Worm (Caenorhabditis elegans): ENCODE results near the gene cwp-2.

cwp-2 gene

DNA sequence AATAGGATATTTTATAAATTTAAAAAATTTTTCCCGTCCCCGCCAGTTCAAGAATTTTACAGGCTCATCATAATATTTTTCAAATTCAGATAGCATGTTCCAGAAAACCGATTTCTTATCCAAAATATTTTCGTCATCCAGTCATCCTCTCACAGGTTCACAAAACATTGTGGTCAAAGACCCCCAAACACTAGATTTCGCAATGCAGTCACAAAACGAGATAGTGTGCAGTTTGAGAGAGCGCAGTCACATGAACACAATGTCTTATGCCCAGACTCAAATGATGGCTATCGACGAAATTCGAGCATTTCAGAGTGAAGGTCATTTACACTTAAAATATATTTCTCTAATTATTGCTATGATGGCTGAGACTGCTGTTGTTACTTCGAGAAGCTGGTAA lies 2.1 kb upstream of the cwp-2 start, which contains the start of gene abhd-5.2:
TSS of gene abhd-5.2 (plus strand) at position 95 of the 400 bp plus-strand sequence.
- TF ChIP-seq daf-16 (GFP tag; optimal IDR thresholded peaks at IDR 0.05) = peak in 1 of 2 experiments; percentile 83
- TF ChIP-seq daf-16 (tag; optimal IDR thresholded peaks at IDR 0.05) = peak; percentile 51
- TF ChIP-seq nhr-102 (tag; optimal IDR thresholded peaks at IDR 0.05) = peak; percentile 86
- no peak for TF ChIP-seq lin-1 (GFP tag; IDR thresholded peaks at IDR 0.05)
- TF ChIP-seq hmg-1.1 (GFP tag; IDR thresholded peaks at IDR 0.05) = no peak
- no peak for TF ChIP-seq T20F7.1 (GFP tag; optimal IDR thresholded peaks at IDR 0.05)
- peak in 1 of 2 experiments; percentile 67 for TF ChIP-seq unc-62 (GFP tag; optimal IDR thresholded peaks at IDR 0.05 in 1 of 2)
- no peak for TF ChIP-seq unc-62 (tag; optimal IDR thresholded peaks at IDR 0.05)
- TF ChIP-seq nhr-6 (tag; optimal IDR thresholded peaks at IDR 0.05) = no peak
- TF ChIP-seq mep-1 (tag; optimal IDR thresholded peaks at IDR 0.05) = peak; percentile 53
- no peak for TF ChIP-seq nhr-41 (GFP tag; IDR thresholded peaks at IDR 0.05)
- TF ChIP-seq nhr-28 (tag; optimal IDR thresholded peaks at IDR 0.05) = peak; percentile 85
- no peak for TF ChIP-seq aly-2 (tag; optimal IDR thresholded peaks at IDR 0.05)
- no peak for TF ChIP-seq zip-2 (tag; optimal IDR thresholded peaks at IDR 0.05)
- TF ChIP-seq hif-1 (tag; optimal IDR thresholded peaks at IDR 0.05) = peak in 1 of 2 experiments; percentile 6
- TF ChIP-seq ces-1 (GFP tag; optimal IDR thresholded peaks at IDR 0.05) = no peak
- TF ChIP-seq ceh-62 (tag; optimal IDR thresholded peaks at IDR 0.05) = no peak
- TF ChIP-seq pqm-1 (tag; optimal IDR thresholded peaks at IDR 0.05) = peak; percentile 3
- no peak for TF ChIP-seq cey-2 (tag; optimal IDR thresholded peaks at IDR 0.05; ENCODE audit: borderline replicate concordance, insufficient read depth)
- no peak for TF ChIP-seq vab-7 (GFP tag; IDR thresholded peaks at IDR 0.05)
- TF ChIP-seq hlh-11 (tag; optimal IDR thresholded peaks at IDR 0.05) = peak; percentile 72
- TF ChIP-seq skn-1 (tag; optimal IDR thresholded peaks at IDR 0.05) = no peak
- no peak for TF ChIP-seq T26A8.4 (GFP tag; IDR thresholded peaks at IDR 0.05)
- TF ChIP-seq hlh-30 (tag; optimal IDR thresholded peaks at IDR 0.05; ENCODE audit: insufficient read depth) = peak; percentile 99
- TF ChIP-seq mxl-3 (GFP tag; optimal IDR thresholded peaks at IDR 0.05) = peak; percentile 53
- peak; percentile 19 for TF ChIP-seq nhr-11 (tag; optimal IDR thresholded peaks at IDR 0.05)
- no peak for TF ChIP-seq ceh-82 (tag; optimal IDR thresholded peaks at IDR 0.05)
- TF ChIP-seq mes-2 (tag; optimal IDR thresholded peaks at IDR 0.05; ENCODE audit: poor library complexity, severe bottlenecking) = peak; percentile 32
- TF ChIP-seq dmd-6 (GFP tag; IDR thresholded peaks at IDR 0.05) = peak; percentile 47; the same call in 1 of the 2 replicates
- TF ChIP-seq spr-3 (GFP tag; optimal IDR thresholded peaks at IDR 0.05) = no peak
- no peak for TF ChIP-seq snpc-4 (tag; optimal IDR thresholded peaks at IDR 0.05)
- TF ChIP-seq nhr-76 (tag; optimal IDR thresholded peaks at IDR 0.05) = no peak
- TF ChIP-seq F49E8.2 (tag; optimal IDR thresholded peaks at IDR 0.05; ENCODE audit: borderline replicate concordance) = no peak
- TF ChIP-seq egl-27 (tag; optimal IDR thresholded peaks at IDR 0.05) = no peak
- no peak for TF ChIP-seq mdt-29 (GFP tag; IDR thresholded peaks at IDR 0.05)
- TF ChIP-seq dve-1 (tag; optimal IDR thresholded peaks at IDR 0.05; ENCODE audit: insufficient read depth) = peak; percentile 64
- TF ChIP-seq nhr-77 (tag; optimal IDR thresholded peaks at IDR 0.05) = peak; percentile 22
- TF ChIP-seq lin-13 (GFP tag; optimal IDR thresholded peaks at IDR 0.05) = peak; percentile 36

DNA sequence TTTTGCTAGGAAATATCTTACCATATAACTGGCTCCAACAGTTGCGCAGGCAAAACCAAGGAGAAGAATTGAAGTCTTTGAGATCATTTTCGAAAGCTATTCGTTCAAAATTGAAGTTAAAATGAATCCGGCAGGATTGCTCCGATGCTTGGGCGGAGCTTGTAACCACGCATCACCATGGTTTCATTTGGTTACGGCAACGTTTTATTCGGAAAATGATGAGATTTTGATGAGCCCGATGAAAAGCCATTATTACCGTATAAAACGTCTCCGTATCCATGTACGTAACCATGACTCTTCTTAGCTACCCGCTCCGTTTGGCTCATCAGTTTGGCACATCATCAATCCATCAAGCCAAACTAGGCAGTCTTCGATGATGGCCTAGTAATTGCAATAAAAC lies 1.3 kb downstream of the cwp-2 start, which contains the start of gene cwp-1:
TSS of gene cwp-1 (minus strand) at position 101 of the 400 bp plus-strand sequence.
- TF ChIP-seq spr-3 (GFP tag; optimal IDR thresholded peaks at IDR 0.05) = no peak
- TF ChIP-seq T20F7.1 (GFP tag; optimal IDR thresholded peaks at IDR 0.05) = no peak
- TF ChIP-seq nhr-25 (tag; optimal IDR thresholded peaks at IDR 0.05; ENCODE audit: borderline replicate concordance, insufficient read depth) = no peak
- TF ChIP-seq daf-19 (GFP tag; conservative IDR thresholded peaks at IDR 0.05) = no peak
- TF ChIP-seq pha-4 (GFP tag; IDR thresholded peaks at IDR 0.05) = no peak
- no peak for TF ChIP-seq pha-4 (tag; optimal IDR thresholded peaks at IDR 0.05)
- TF ChIP-seq nhr-41 (GFP tag; IDR thresholded peaks at IDR 0.05) = no peak
- no peak for TF ChIP-seq lin-29 (GFP tag; IDR thresholded peaks at IDR 0.05)
- TF ChIP-seq mxl-2 (GFP tag; conservative IDR thresholded peaks at IDR 0.05) = no peak
- TF ChIP-seq rbr-2 (tag; optimal IDR thresholded peaks at IDR 0.05) = no peak
- TF ChIP-seq ces-1 (GFP tag; optimal IDR thresholded peaks at IDR 0.05) = no peak
- TF ChIP-seq vab-7 (GFP tag; IDR thresholded peaks at IDR 0.05) = no peak
- TF ChIP-seq ceh-62 (tag; optimal IDR thresholded peaks at IDR 0.05) = no peak
- no peak for TF ChIP-seq saeg-2 (GFP tag; IDR thresholded peaks at IDR 0.05)
- TF ChIP-seq zfp-2 (tag; optimal IDR thresholded peaks at IDR 0.05) = no peak
- no peak for TF ChIP-seq zfp-3 (GFP tag; conservative IDR thresholded peaks at IDR 0.05)
- no peak for TF ChIP-seq nhr-11 (tag; optimal IDR thresholded peaks at IDR 0.05)
- no peak for TF ChIP-seq lir-3 (tag; optimal IDR thresholded peaks at IDR 0.05)
- no peak for TF ChIP-seq nhr-111 (GFP tag; optimal IDR thresholded peaks at IDR 0.05)
- no peak for TF ChIP-seq lsy-2 (tag; optimal IDR thresholded peaks at IDR 0.05)
